Fruit fly (Drosophila melanogaster) whole organism, wandering third instar larva: Measurements from ENCODE around the gene CG42870.
A peak's percentile ranks its signal among the peaks of the same experiment; 100 is the strongest.

Experiments
- Abd-B ChIP-seq: fragments of >200 bp; optimal IDR thresholded peaks from 2 replicates; lab custom pipeline; 2017; ENCODE audit warnings: missing biosample characterization, missing genetic modification characterization
- CG32264 ChIP-seq: fragments of 200-800 bp; sonication (Bioruptor generic); optimal IDR thresholded peaks from 2 replicates; lab custom pipeline; 2016; ENCODE audit warnings: missing biosample characterization, missing genetic modification characterization
- CG9705 ChIP-seq: fragments of 200-800 bp; sonication (Bioruptor generic); optimal IDR thresholded peaks from 2 replicates; lab custom pipeline; 2018; ENCODE audit warnings: missing biosample characterization, mild to moderate bottlenecking, missing genetic modification characterization
- CrebA ChIP-seq: fragments of 200-800 bp; sonication (Bioruptor generic); optimal IDR thresholded peaks from 2 replicates; lab custom pipeline; 2016; ENCODE audit warnings: missing biosample characterization, mild to moderate bottlenecking, missing genetic modification characterization, borderline replicate concordance
- Dfd ChIP-seq: fragments of >200 bp; optimal IDR thresholded peaks from 2 replicates; lab custom pipeline; 2017; ENCODE audit warnings: missing biosample characterization, missing genetic modification characterization
- Dif ChIP-seq: fragments of 200-275, 200-300 bp; sonication (Bioruptor generic); optimal IDR thresholded peaks from 2 replicates; lab custom pipeline; 2018; ENCODE audit warnings: missing biosample characterization, missing genetic modification characterization; ENCODE audit not compliant: partially characterized antibody
- GATAd ChIP-seq: sonication (Bioruptor generic); optimal IDR thresholded peaks from 2 replicates; lab custom pipeline; 2016; ENCODE audit warnings: missing biosample characterization, missing genetic modification characterization
- HLH106 ChIP-seq: fragments of 200-800 bp; optimal IDR thresholded peaks from 3 replicates; lab custom pipeline; 2019; ENCODE audit warnings: missing biosample characterization, mild to moderate bottlenecking, missing genetic modification characterization, moderate library complexity
- Hnf4 ChIP-seq: fragments of 200-800 bp; sonication (Bioruptor generic); optimal IDR thresholded peaks from 2 replicates; lab custom pipeline; 2016; ENCODE audit warnings: missing biosample characterization, mild to moderate bottlenecking, missing genetic modification characterization
- Hr78 ChIP-seq: fragments of >200 bp; optimal IDR thresholded peaks from 2 replicates; lab custom pipeline; 2017; ENCODE audit warnings: missing biosample characterization, missing genetic modification characterization
- Hr83 ChIP-seq: fragments of 200-300 bp; sonication (Bioruptor generic); optimal IDR thresholded peaks from 2 replicates; lab custom pipeline; 2016; ENCODE audit warnings: missing biosample characterization, mild to moderate bottlenecking, missing genetic modification characterization, moderate library complexity; ENCODE audit not compliant: poor library complexity, severe bottlenecking
- Jra ChIP-seq: sonication (Bioruptor generic); optimal IDR thresholded peaks from 2 replicates; lab custom pipeline; 2016; ENCODE audit warnings: missing biosample characterization, missing genetic modification characterization
- Mio ChIP-seq: sonication (Bioruptor generic); optimal IDR thresholded peaks from 2 replicates; lab custom pipeline; 2016; ENCODE audit warnings: missing biosample characterization, missing genetic modification characterization
- Myc ChIP-seq: fragments of >200 bp; optimal IDR thresholded peaks from 2 replicates; lab custom pipeline; 2017
- N ChIP-seq: fragments of >200 bp; optimal IDR thresholded peaks from 2 replicates; lab custom pipeline; 2018; ENCODE audit warnings: missing biosample characterization, missing external identifiers, missing genetic modification characterization
- OdsH ChIP-seq: fragments of 200-800 bp; sonication (Bioruptor generic); optimal IDR thresholded peaks from 2 replicates; lab custom pipeline; 2016; ENCODE audit warnings: missing biosample characterization, mild to moderate bottlenecking, missing genetic modification characterization
- Rel ChIP-seq, 2 experiments: fragments of 200-800 bp; sonication (Bioruptor generic) in 1 of 2; optimal IDR thresholded peaks; 2 replicates in 1 of 2; 3 replicates in 1 of 2; lab custom pipeline; 2016 to 2019; ENCODE audit warnings: mild to moderate bottlenecking in 2 of 2, missing biosample characterization in 2 of 2, missing genetic modification characterization in 2 of 2, moderate library complexity in 1 of 2
- Sp1 ChIP-seq: fragments of 200-800 bp; sonication (Bioruptor generic); optimal IDR thresholded peaks from 3 replicates; lab custom pipeline; 2019; ENCODE audit warnings: missing biosample characterization, mild to moderate bottlenecking, missing genetic modification characterization, moderate library complexity
- Vsx2 ChIP-seq: fragments of 200-300, 225-300 bp; sonication (Bioruptor generic); optimal IDR thresholded peaks from 2 replicates; lab custom pipeline; 2018; ENCODE audit warnings: missing biosample characterization, missing genetic modification characterization; ENCODE audit not compliant: partially characterized antibody
- br ChIP-seq: fragments of 200-800 bp; sonication (Bioruptor generic); optimal IDR thresholded peaks from 2 replicates; lab custom pipeline; 2016; ENCODE audit warnings: missing biosample characterization, missing genetic modification characterization
- brk ChIP-seq: fragments of 200-800 bp; sonication (Bioruptor generic); optimal IDR thresholded peaks from 2 replicates; lab custom pipeline; 2016; ENCODE audit warnings: missing biosample characterization, mild to moderate bottlenecking, missing genetic modification characterization
- dl ChIP-seq, 2 experiments: fragments of 175-275, 200-275 bp in 1 of 2; fragments of 200-275 bp in 1 of 2; sonication (Bioruptor generic); optimal IDR thresholded peaks; lab custom pipeline; 2018; ENCODE audit warnings: mild to moderate bottlenecking in 2 of 2, missing biosample characterization in 2 of 2, missing genetic modification characterization in 2 of 2, moderate library complexity in 2 of 2; ENCODE audit not compliant: partially characterized antibody in 2 of 2, insufficient read depth in 1 of 2
- dmrt93B ChIP-seq: fragments of 200-800 bp; sonication (Bioruptor generic); optimal IDR thresholded peaks from 2 replicates; lab custom pipeline; 2018; ENCODE audit warnings: missing biosample characterization, mild to moderate bottlenecking, missing genetic modification characterization
- dsf ChIP-seq: sonication (Bioruptor generic); optimal IDR thresholded peaks from 2 replicates; lab custom pipeline; 2016; ENCODE audit warnings: missing biosample characterization, missing genetic modification characterization, borderline replicate concordance
- ey ChIP-seq: fragments of 200-800 bp; sonication (Bioruptor generic); optimal IDR thresholded peaks from 2 replicates; lab custom pipeline; 2016; ENCODE audit warnings: missing biosample characterization, missing genetic modification characterization
- foxo ChIP-seq, 2 experiments: fragments of 200-800 bp; sonication (Bioruptor generic); optimal IDR thresholded peaks; 2 replicates in 1 of 2; 3 replicates in 1 of 2; lab custom pipeline; 2016 to 2017; ENCODE audit warnings: missing biosample characterization in 2 of 2, missing genetic modification characterization in 2 of 2
- fru ChIP-seq: fragments of 200-800 bp; sonication (Bioruptor generic); optimal IDR thresholded peaks from 3 replicates; lab custom pipeline; 2016; ENCODE audit warnings: missing biosample characterization, mild to moderate bottlenecking, missing genetic modification characterization
- h ChIP-seq: fragments of 200-800 bp; sonication (Bioruptor generic); optimal IDR thresholded peaks from 3 replicates; lab custom pipeline; 2016; ENCODE audit warnings: missing biosample characterization, mild to moderate bottlenecking, missing genetic modification characterization
- jim ChIP-seq: fragments of 175-275, 200-325 bp; sonication (Bioruptor generic); optimal IDR thresholded peaks from 2 replicates; lab custom pipeline; 2016; ENCODE audit warnings: missing biosample characterization, mild to moderate bottlenecking, missing genetic modification characterization
- lola ChIP-seq: fragments of >200 bp; optimal IDR thresholded peaks from 2 replicates; lab custom pipeline; 2017; ENCODE audit warnings: missing biosample characterization, missing genetic modification characterization
- pan ChIP-seq: fragments of >200 bp; optimal IDR thresholded peaks from 2 replicates; lab custom pipeline; 2017
- psq ChIP-seq: fragments of 200-800 bp; sonication (Bioruptor generic); optimal IDR thresholded peaks from 3 replicates; lab custom pipeline; 2017; ENCODE audit warnings: missing biosample characterization, mild to moderate bottlenecking, missing genetic modification characterization, moderate library complexity
- rgr ChIP-seq: fragments of 200-800 bp; sonication (Bioruptor generic); optimal IDR thresholded peaks from 3 replicates; lab custom pipeline; 2016; ENCODE audit warnings: missing biosample characterization, mild to moderate bottlenecking, missing genetic modification characterization
- sage ChIP-seq: fragments of 200-800 bp; sonication (Bioruptor generic); optimal IDR thresholded peaks from 2 replicates; lab custom pipeline; 2016; ENCODE audit warnings: missing biosample characterization, mild to moderate bottlenecking, missing genetic modification characterization
- sv ChIP-seq: fragments of 200-800 bp; sonication (Bioruptor generic); optimal IDR thresholded peaks from 3 replicates; lab custom pipeline; 2016; ENCODE audit warnings: missing biosample characterization, missing genetic modification characterization
- tai ChIP-seq: sonication (Bioruptor generic); optimal IDR thresholded peaks from 2 replicates; lab custom pipeline; 2016; ENCODE audit warnings: missing biosample characterization, missing genetic modification characterization
- usp ChIP-seq: fragments of >200 bp; optimal IDR thresholded peaks from 2 replicates; lab custom pipeline; 2017; ENCODE audit warnings: missing biosample characterization, missing genetic modification characterization
- woc ChIP-seq: sonication (Bioruptor generic); optimal IDR thresholded peaks from 2 replicates; lab custom pipeline; 2016; ENCODE audit warnings: missing biosample characterization, mild to moderate bottlenecking, missing genetic modification characterization

Gene CG42870

dm6 chr3R:21700458-21700857 lies 36.7 kb downstream of the CG42870 start:
- no peak for TF ChIP-seq sv (GFP tag; lab: Kevin White, UChicago)
- no peak for TF ChIP-seq Hr78
- no peak for TF ChIP-seq dsf (GFP tag; lab: Kevin White, UChicago)
- no peak for TF ChIP-seq CG32264 (GFP tag; lab: Kevin White, UChicago)
- no peak for TF ChIP-seq N (GFP tag; lab: Kevin White, UChicago)
- no peak for TF ChIP-seq jim
- TF ChIP-seq Dfd (GFP tag; lab: Kevin White, UChicago): no peak
- no peak for TF ChIP-seq woc (GFP tag; lab: Kevin White, UChicago)
- no peak for TF ChIP-seq ey (GFP tag; lab: Kevin White, UChicago)
- TF ChIP-seq Mio (GFP tag; lab: Kevin White, UChicago): no peak

- TF ChIP-seq rgr (GFP tag; lab: Kevin White, UChicago) (peak; percentile 22), Vsx2 (GFP tag; lab: Kevin White, UChicago) (no peak), br (GFP tag; lab: Kevin White, UChicago) (peak; percentile 36), Mio (GFP tag; lab: Kevin White, UChicago) (no peak), fru (GFP tag; lab: Kevin White, UChicago) (peak; percentile 61), CG9705 (no peak), Dfd (GFP tag; lab: Kevin White, UChicago) (no peak), Hr78 (no peak), OdsH (GFP tag; lab: Kevin White, UChicago) (peak; percentile 34), CG32264 (GFP tag; lab: Kevin White, UChicago) (no peak), foxo (GFP tag; optimal IDR thresholded peaks at IDR 0.05; lab: Kevin White, UChicago) (peak in 1 of 2 experiments; percentile 69), Sp1 (GFP tag; lab: Kevin White, UChicago) (peak; percentile 44), tai (GFP tag; lab: Kevin White, UChicago) (no peak), h (GFP tag; lab: Kevin White, UChicago) (peak; percentile 45), usp (GFP tag; lab: Kevin White, UChicago) (no peak), CrebA (GFP tag; lab: Kevin White, UChicago) (no peak), psq (peak; percentile 51), ey (GFP tag; lab: Kevin White, UChicago) (peak; percentile 32), woc (GFP tag; lab: Kevin White, UChicago) (no peak), Abd-B (no peak), lola (GFP tag; lab: Kevin White, UChicago) (no peak), N (GFP tag; lab: Kevin White, UChicago) (no peak), HLH106 (tag; lab: Kevin White, UChicago) (peak; percentile 63), sv (GFP tag; lab: Kevin White, UChicago) (no peak), Myc (lab: Kevin White, UChicago) (no peak), dsf (GFP tag; lab: Kevin White, UChicago) (no peak), pan (lab: Kevin White, UChicago) (no peak), Jra (GFP tag; lab: Kevin White, UChicago) (no peak), Rel (GFP tag; optimal IDR thresholded peaks at IDR 0.05; lab: Kevin White, UChicago) (no peak), Rel (tag; optimal IDR thresholded peaks at IDR 0.05; lab: Kevin White, UChicago) (no peak), GATAd (no peak), dmrt93B (GFP tag; lab: Kevin White, UChicago) (peak; percentile 22), dl (GFP tag; optimal IDR thresholded peaks at IDR 0.05; lab: Kevin White, UChicago; ENCODE audit: insufficient read depth in 1 of 2, partially characterized antibody in 2 of 2) (no peak), Hr83 (GFP tag; lab: Kevin White, UChicago) (no peak), Dif (GFP tag; lab: Kevin White, UChicago) (no peak), sage (GFP tag; lab: Kevin White, UChicago) (no peak), brk (GFP tag; lab: Kevin White, UChicago) (no peak), Hnf4 (GFP tag; lab: Kevin White, UChicago) (no peak), jim (no peak)
- TF ChIP-seq, all 38 proteins: peak for 11
These were observed 38.3 kb downstream of the CG42870 start for dm6 chr3R:21698895-21699300.
